Worm (Caenorhabditis elegans) whole organism, young adult: ENCODE results near the gene nhr-36.

ENCODE experiments used
- B0035.1 ChIP-seq: sonication (generic microtip); optimal IDR thresholded peaks from 2 replicates; lab custom pipeline; 2016; ENCODE audit warnings: missing genetic modification characterization, mild to moderate bottlenecking, missing compliant biosample characterization, missing genotype, missing genetic modification reagents
- B0261.1 ChIP-seq: sonication (generic microtip); optimal IDR thresholded peaks from 2 replicates; lab custom pipeline; 2016; ENCODE audit warnings: mild to moderate bottlenecking, missing genetic modification characterization, moderate library complexity, missing compliant biosample characterization
- C06A6.2 ChIP-seq: fragments of 200-800 bp; sonication (Bioruptor generic); conservative IDR thresholded peaks from 2 replicates; pipeline ENCODE4 v1.3.6; 2022; ENCODE audit warnings: missing genetic modification characterization, missing compliant biosample characterization
- D2030.7 ChIP-seq: fragments of 200-800 bp; sonication (Bioruptor generic); IDR thresholded peaks from 2 replicates; pipeline ENCODE4 v1.3.6; 2022; ENCODE audit warnings: missing genetic modification reagents, missing genetic modification characterization, missing compliant biosample characterization
- F10E7.11 ChIP-seq: sonication (generic microtip); optimal IDR thresholded peaks from 2 replicates; lab custom pipeline; 2017; ENCODE audit warnings: mild to moderate bottlenecking, missing genetic modification characterization, moderate library complexity, missing compliant biosample characterization
- F23B12.7 ChIP-seq: sonication (generic microtip); optimal IDR thresholded peaks from 2 replicates; lab custom pipeline; 2017; ENCODE audit warnings: missing genetic modification characterization, mild to moderate bottlenecking, missing compliant biosample characterization, antibody characterized with exemption, moderate library complexity; ENCODE audit not compliant: insufficient read depth
- F49E8.2 ChIP-seq: sonication (generic microtip); optimal IDR thresholded peaks from 3 replicates; lab custom pipeline; 2017; ENCODE audit warnings: missing genetic modification characterization, mild to moderate bottlenecking, missing compliant biosample characterization, antibody characterized with exemption, moderate library complexity; ENCODE audit not compliant: insufficient read depth
- K12H6.12 ChIP-seq: fragments of 200-800 bp; sonication (Bioruptor generic); optimal IDR thresholded peaks from 2 replicates; lab custom pipeline; 2018; ENCODE audit warnings: mild to moderate bottlenecking, missing genetic modification characterization, missing compliant biosample characterization
- T07F8.4 ChIP-seq: sonication (generic microtip); optimal IDR thresholded peaks from 2 replicates; lab custom pipeline; 2016; ENCODE audit warnings: mild to moderate bottlenecking, missing genetic modification characterization, moderate library complexity, missing compliant biosample characterization
- attf-5 ChIP-seq: fragments of 200-800 bp; sonication (Bioruptor generic); optimal IDR thresholded peaks from 2 replicates; lab custom pipeline; 2018; ENCODE audit warnings: mild to moderate bottlenecking, missing genetic modification characterization, missing compliant biosample characterization
- bed-1 ChIP-seq: fragments of 200-800 bp; sonication (Bioruptor generic); IDR thresholded peaks from 2 replicates; pipeline ENCODE4 v1.3.6; 2022; ENCODE audit warnings: missing genetic modification reagents, missing genetic modification characterization, missing compliant biosample characterization
- bed-2 ChIP-seq: fragments of 200-800 bp; sonication (Bioruptor generic); IDR thresholded peaks from 2 replicates; pipeline ENCODE4 v1.3.6; 2022; ENCODE audit warnings: missing genetic modification reagents, missing genetic modification characterization, missing compliant biosample characterization
- ceh-58 ChIP-seq: fragments of 200-800 bp; sonication (Bioruptor generic); IDR thresholded peaks from 2 replicates; pipeline ENCODE4 v1.3.6; 2022; ENCODE audit warnings: missing genetic modification characterization, missing compliant biosample characterization
- ceh-79 ChIP-seq: sonication (generic microtip); optimal IDR thresholded peaks from 2 replicates; lab custom pipeline; 2017; ENCODE audit warnings: mild to moderate bottlenecking, missing genetic modification characterization, missing compliant biosample characterization
- die-1 ChIP-seq: sonication (generic microtip); optimal IDR thresholded peaks from 2 replicates; lab custom pipeline; 2016; ENCODE audit warnings: missing genotype, mild to moderate bottlenecking, missing genetic modification characterization, missing compliant biosample characterization
- dox-1 ChIP-seq: fragments of 200-800 bp; sonication (Bioruptor generic); IDR thresholded peaks from 2 replicates; pipeline ENCODE4 v1.3.6; 2022; ENCODE audit warnings: missing genetic modification reagents, missing genetic modification characterization, missing compliant biosample characterization
- dpl-1 ChIP-seq: fragments of 150-350 bp; optimal IDR thresholded peaks from 2 replicates; lab custom pipeline; 2014; ENCODE audit warnings: missing biosample characterization, missing genetic modification reagents, missing genetic modification characterization
- efl-1 ChIP-seq: fragments of 150-350 bp; optimal IDR thresholded peaks from 2 replicates; lab custom pipeline; 2014; ENCODE audit warnings: missing biosample characterization, missing genetic modification reagents, missing genetic modification characterization
- egl-18 ChIP-seq: fragments of 200-800 bp; sonication (Bioruptor generic); IDR thresholded peaks from 2 replicates; pipeline ENCODE4 v1.3.6; 2022; ENCODE audit warnings: missing genetic modification reagents, missing genetic modification characterization, missing compliant biosample characterization
- egrh-3 ChIP-seq: fragments of 200-800 bp; sonication (Bioruptor generic); IDR thresholded peaks from 2 replicates; pipeline ENCODE4 v1.3.6; 2022; ENCODE audit warnings: missing genetic modification reagents, missing genetic modification characterization, missing compliant biosample characterization
- ets-4 ChIP-seq: fragments of 200-800 bp; sonication (Bioruptor generic); optimal IDR thresholded peaks from 2 replicates; lab custom pipeline; 2018; ENCODE audit warnings: mild to moderate bottlenecking, missing genetic modification characterization, missing compliant biosample characterization
- hmg-1.2 ChIP-seq: fragments of 200-800 bp; sonication (Bioruptor generic); IDR thresholded peaks from 2 replicates; pipeline ENCODE4 v1.3.6; 2022; ENCODE audit warnings: missing genetic modification reagents, missing genetic modification characterization, missing compliant biosample characterization
- hmg-20 ChIP-seq: fragments of 200-800 bp; sonication (Bioruptor generic); IDR thresholded peaks from 2 replicates; pipeline ENCODE4 v1.3.6; 2022; ENCODE audit warnings: missing genetic modification reagents, missing genetic modification characterization, missing compliant biosample characterization
- let-607 ChIP-seq, 2 experiments: fragments of 200-800 bp in 1 of 2; sonication (Bioruptor generic) in 1 of 2; sonication (generic microtip) in 1 of 2; optimal IDR thresholded peaks; 2 replicates each; lab custom pipeline; 2016 to 2018; ENCODE audit warnings: mild to moderate bottlenecking in 2 of 2, missing compliant biosample characterization in 2 of 2, missing genetic modification characterization in 2 of 2, moderate library complexity in 2 of 2, missing genotype in 1 of 2
- lin-54 ChIP-seq: fragments of 200-800 bp; sonication (Bioruptor generic); optimal IDR thresholded peaks from 2 replicates; lab custom pipeline; 2018; ENCODE audit warnings: mild to moderate bottlenecking, missing genetic modification characterization, missing compliant biosample characterization
- lir-1 ChIP-seq: fragments of 200-800 bp; sonication (Bioruptor generic); conservative IDR thresholded peaks from 2 replicates; pipeline ENCODE4 v1.3.6; 2022; ENCODE audit warnings: missing genetic modification reagents, missing genetic modification characterization, missing compliant biosample characterization
- lsl-1 ChIP-seq: fragments of 200-800 bp; sonication (Bioruptor generic); optimal IDR thresholded peaks from 2 replicates; lab custom pipeline; 2018; ENCODE audit warnings: mild to moderate bottlenecking, missing genetic modification characterization, moderate library complexity, missing compliant biosample characterization
- madf-3 ChIP-seq: fragments of 200-800 bp; sonication (Bioruptor generic); IDR thresholded peaks from 2 replicates; pipeline ENCODE4 v1.3.6; 2022; ENCODE audit warnings: missing genetic modification reagents, missing genetic modification characterization, missing compliant biosample characterization
- madf-6 ChIP-seq: fragments of 200-800 bp; sonication (Bioruptor generic); IDR thresholded peaks from 2 replicates; pipeline ENCODE4 v1.3.6; 2022; ENCODE audit warnings: missing genetic modification reagents, missing genetic modification characterization, missing compliant biosample characterization
- mcd-1 ChIP-seq: fragments of 200-800 bp; sonication (Bioruptor generic); IDR thresholded peaks from 2 replicates; pipeline ENCODE4 v1.3.6; 2022; ENCODE audit warnings: missing genetic modification reagents, missing genetic modification characterization, missing compliant biosample characterization
- mel-28 ChIP-seq: sonication (generic microtip); optimal IDR thresholded peaks from 2 replicates; lab custom pipeline; 2016; ENCODE audit warnings: borderline replicate concordance, mild to moderate bottlenecking, missing genetic modification characterization, missing compliant biosample characterization
- nhr-120 ChIP-seq: fragments of 200-800 bp; sonication (Bioruptor generic); IDR thresholded peaks from 2 replicates; pipeline ENCODE4 v1.3.6; 2022; ENCODE audit warnings: missing genetic modification characterization, missing compliant biosample characterization
- snpc-1.3 ChIP-seq: sonication (generic microtip); optimal IDR thresholded peaks from 2 replicates; lab custom pipeline; 2017; ENCODE audit warnings: missing genetic modification characterization, mild to moderate bottlenecking, missing compliant biosample characterization, antibody characterized with exemption, moderate library complexity, missing genotype, missing genetic modification reagents; ENCODE audit not compliant: insufficient read depth
- snpc-4 ChIP-seq, 5 experiments: fragments of 150-350 bp in 1 of 5; sonication (generic microtip) in 4 of 5; optimal IDR thresholded peaks; 2 replicates each; lab custom pipeline; 2014 to 2018; ENCODE audit warnings: missing genetic modification characterization in 5 of 5, missing biosample characterization in 3 of 5, antibody characterized with exemption in 2 of 5, mild to moderate bottlenecking in 2 of 5, missing compliant biosample characterization in 2 of 5, missing genotype in 2 of 5, moderate library complexity in 2 of 5, missing genetic modification reagents in 1 of 5
- tbp1 ChIP-seq: fragments of 200-800 bp; sonication (Bioruptor generic); optimal IDR thresholded peaks from 2 replicates; lab custom pipeline; 2018; ENCODE audit warnings: mild to moderate bottlenecking, missing genetic modification characterization, missing compliant biosample characterization
- ztf-18 ChIP-seq: sonication (generic microtip); optimal IDR thresholded peaks from 2 replicates; lab custom pipeline; 2016; ENCODE audit warnings: missing genotype, mild to moderate bottlenecking, missing genetic modification characterization, missing compliant biosample characterization
- ztf-26 ChIP-seq: sonication (generic microtip); optimal IDR thresholded peaks from 2 replicates; lab custom pipeline; 2017; ENCODE audit warnings: missing genetic modification characterization, missing compliant biosample characterization

Gene nhr-36

ce11 chrV:9221566-9221965 is 39.8 kb downstream of the nhr-36 start, which contains the start of gene grd-6:
TSS of gene grd-6 (plus strand) at chrV:9221866.
- TF ChIP-seq dox-1 (GFP tag; lab: Robert Waterston, UW) (no peak), snpc-1.3 (tag; lab: Kevin White, UChicago) (no peak), bed-2 (no peak), snpc-4 (GFP tag; optimal IDR thresholded peaks at IDR 0.05; lab: Kevin White, UChicago) (no peak), snpc-4 (tag; optimal IDR thresholded peaks at IDR 0.05; lab: Kevin White, UChicago) (no peak), ceh-58 (GFP tag; lab: Robert Waterston, UW) (no peak), C06A6.2 (no peak), B0261.1 (tag; lab: Kevin White, UChicago) (no peak), bed-1 (GFP tag; lab: Robert Waterston, UW) (no peak), nhr-120 (GFP tag; lab: Robert Waterston, UW) (no peak), attf-5 (GFP tag; lab: Kevin White, UChicago) (no peak), lir-1 (no peak), ceh-79 (tag; lab: Kevin White, UChicago) (no peak), die-1 (tag; lab: Kevin White, UChicago) (no peak), egl-18 (GFP tag; lab: Robert Waterston, UW) (no peak), egrh-3 (GFP tag; lab: Robert Waterston, UW) (no peak), B0035.1 (tag; lab: Kevin White, UChicago) (no peak), F49E8.2 (no peak), mel-28 (tag; lab: Kevin White, UChicago) (no peak), madf-6 (GFP tag; lab: Robert Waterston, UW) (no peak), K12H6.12 (tag; lab: Kevin White, UChicago) (no peak)

ce11 chrV:9220444-9220843 is 40.9 kb downstream of the nhr-36 start:
- TF ChIP-seq F10E7.11 (tag; lab: Kevin White, UChicago) (no peak), die-1 (tag; lab: Kevin White, UChicago) (no peak), D2030.7 (GFP tag; lab: Robert Waterston, UW) (no peak), mcd-1 (GFP tag; lab: Robert Waterston, UW) (peak; percentile 88), T07F8.4 (tag; lab: Kevin White, UChicago) (no peak), ztf-26 (no peak), lin-54 (GFP tag; lab: Kevin White, UChicago) (peak; percentile 73), lsl-1 (GFP tag; lab: Kevin White, UChicago) (peak; percentile 25), F49E8.2 (peak; percentile 21), hmg-20 (GFP tag; lab: Robert Waterston, UW) (no peak), ztf-18 (tag; lab: Kevin White, UChicago) (peak; percentile 50), F23B12.7 (tag; lab: Kevin White, UChicago) (peak; percentile 82), K12H6.12 (tag; lab: Kevin White, UChicago) (no peak), snpc-4 (GFP tag; optimal IDR thresholded peaks at IDR 0.05; lab: Kevin White, UChicago) (no peak), snpc-4 (tag; optimal IDR thresholded peaks at IDR 0.05; lab: Kevin White, UChicago) (peak in 1 of 4 experiments; percentile 7), hmg-1.2 (GFP tag; lab: Robert Waterston, UW) (peak; percentile 67; the same call in 1 of the 2 replicates), ceh-58 (GFP tag; lab: Robert Waterston, UW) (no peak), tbp1 (GFP tag; lab: Kevin White, UChicago) (peak; percentile 4), efl-1 (GFP tag; lab: Kevin White, UChicago) (peak; percentile 57), snpc-1.3 (tag; lab: Kevin White, UChicago) (peak; percentile 9), dpl-1 (GFP tag; lab: Kevin White, UChicago) (peak; percentile 49)

- TF ChIP-seq ztf-26 (no peak), ets-4 (no peak), madf-6 (GFP tag; lab: Robert Waterston, UW) (0 out of 2 replicates have a peak, but pooled peaks have one; percentile 21), madf-3 (GFP tag; lab: Robert Waterston, UW) (0 out of 2 replicates have a peak, but pooled peaks have one; percentile 47), let-607 (tag; optimal IDR thresholded peaks at IDR 0.05; lab: Kevin White, UChicago) (no peak)
Observed at ce11 chrV:9219390-9219733, 42.0 kb downstream of the nhr-36 start.
